Worm (Caenorhabditis elegans) whole organism, young adult: ENCODE results near the gene K07F5.7.

Experiments used
- ama-1 ChIP-seq, 3 experiments: fragments of 150-350 bp in 1 of 3; sonication (generic microtip) in 2 of 3; optimal IDR thresholded peaks; 2 replicates each; lab custom pipeline; 2014 to 2018; ENCODE audit warnings: missing biosample characterization in 2 of 3, missing genetic modification characterization in 2 of 3, missing genetic modification reagents in 2 of 3
- nfyb-1 ChIP-seq: fragments of 200-800 bp; sonication (Bioruptor generic); IDR thresholded peaks from 2 replicates; pipeline ENCODE4 v1.3.6; 2022; ENCODE audit warnings: missing genetic modification reagents, missing genetic modification characterization, missing compliant biosample characterization
- nhr-27 ChIP-seq: fragments of 200-800 bp; sonication (Bioruptor generic); optimal IDR thresholded peaks from 2 replicates; lab custom pipeline; 2018; ENCODE audit warnings: mild to moderate bottlenecking, missing genetic modification characterization, moderate library complexity, missing compliant biosample characterization
- snpc-4 ChIP-seq, 5 experiments: fragments of 150-350 bp in 1 of 5; sonication (generic microtip) in 4 of 5; optimal IDR thresholded peaks; 2 replicates each; lab custom pipeline; 2014 to 2018; ENCODE audit warnings: missing genetic modification characterization in 5 of 5, missing biosample characterization in 3 of 5, antibody characterized with exemption in 2 of 5, mild to moderate bottlenecking in 2 of 5, missing compliant biosample characterization in 2 of 5, missing genotype in 2 of 5, moderate library complexity in 2 of 5, missing genetic modification reagents in 1 of 5
- unc-130 ChIP-seq: sonication (generic microtip); optimal IDR thresholded peaks from 2 replicates; lab custom pipeline; 2016; ENCODE audit warnings: missing genetic modification reagents, missing genetic modification characterization, missing compliant biosample characterization

DNA sequence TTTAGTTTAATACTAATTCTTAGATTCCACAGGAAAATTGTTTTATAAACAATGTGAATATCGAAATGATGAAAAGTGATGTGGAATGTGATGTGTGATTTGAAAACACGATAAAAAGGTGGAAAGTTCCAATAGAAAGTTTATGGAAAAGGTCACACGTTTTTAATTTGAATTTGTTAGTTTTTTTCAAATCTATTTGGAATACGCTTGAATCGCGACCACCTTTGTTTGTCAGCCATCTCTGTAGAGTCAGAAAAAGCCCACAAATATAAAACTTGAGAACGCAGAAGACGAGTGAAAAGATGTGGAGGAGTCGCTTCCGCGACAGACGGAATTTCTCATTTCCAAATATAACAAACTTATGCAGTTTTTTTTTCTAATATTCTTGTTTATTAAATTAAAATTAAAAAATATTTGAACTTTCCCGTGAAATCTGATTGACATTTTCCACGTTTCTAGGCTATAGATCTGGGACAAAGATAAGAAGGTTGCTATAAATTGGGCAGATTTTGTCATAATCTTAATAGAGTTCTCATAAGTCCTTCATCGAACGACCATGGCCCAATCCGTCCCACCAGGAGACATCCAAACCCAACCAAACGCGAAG, 6.9 kb downstream of the K07F5.7 start, which contains the start of the genes kin-24 and msp-56:
- TF ChIP-seq snpc-4 (GFP tag; optimal IDR thresholded peaks at IDR 0.05; lab: Kevin White, UChicago) (no peak), snpc-4 (tag; optimal IDR thresholded peaks at IDR 0.05; lab: Kevin White, UChicago) (no peak), nfyb-1 (GFP tag; lab: Robert Waterston, UW) (no peak), ama-1 (optimal IDR thresholded peaks at IDR 0.05; lab: Kevin White, UChicago) (no peak), ama-1 (GFP tag; optimal IDR thresholded peaks at IDR 0.05; lab: Kevin White, UChicago) (no peak), unc-130 (GFP tag; lab: Kevin White, UChicago) (no peak), nhr-27 (tag; lab: Kevin White, UChicago) (no peak)
